Fruit fly (Drosophila melanogaster) whole organism, embryonic: Measurements from ENCODE around the gene Asator.

Source experiments
- Adf1 ChIP-seq: fragments of 200-800 bp; sonication (Bioruptor generic); IDR thresholded peaks from 2 replicates; pipeline ENCODE4 v1.3.6; 2022; ENCODE audit warnings: missing biosample characterization, missing genetic modification characterization
- B-H1 ChIP-seq: fragments of 200-800 bp; sonication (Bioruptor generic); IDR thresholded peaks from 3 replicates; pipeline ENCODE4 v1.3.6; 2022; ENCODE audit warnings: missing biosample characterization, missing genetic modification characterization
- B-H2 ChIP-seq: fragments of 200-800 bp; sonication (Bioruptor generic); optimal IDR thresholded peaks from 2 replicates; lab custom pipeline; 2018; ENCODE audit warnings: missing biosample characterization, mild to moderate bottlenecking, missing genetic modification characterization
- CG10267 ChIP-seq: fragments of 200-800 bp; sonication (Bioruptor generic); optimal IDR thresholded peaks from 2 replicates; lab custom pipeline; 2018; ENCODE audit warnings: missing biosample characterization, mild to moderate bottlenecking, missing genetic modification characterization, moderate library complexity
- CG10959 ChIP-seq: fragments of 200-800 bp; sonication (Bioruptor generic); IDR thresholded peaks from 2 replicates; pipeline ENCODE4 v1.3.6; 2022; ENCODE audit warnings: missing biosample characterization, missing genetic modification characterization
- CG11085 ChIP-seq: fragments of 200-800 bp; sonication (Bioruptor generic); IDR thresholded peaks from 2 replicates; pipeline ENCODE4 v1.3.6; 2022; ENCODE audit warnings: missing biosample characterization, missing genetic modification characterization
- CG12744 ChIP-seq: fragments of 200-800 bp; sonication (Bioruptor generic); optimal IDR thresholded peaks from 2 replicates; lab custom pipeline; 2016; ENCODE audit warnings: missing biosample characterization, missing genetic modification characterization
- CG13123 ChIP-seq: fragments of 200-800 bp; sonication (Bioruptor generic); optimal IDR thresholded peaks from 2 replicates; lab custom pipeline; 2016; ENCODE audit warnings: missing biosample characterization, missing genetic modification characterization
- CG14860 ChIP-seq: fragments of 200-800 bp; sonication (Bioruptor generic); IDR thresholded peaks from 3 replicates; pipeline ENCODE4 v1.3.6; 2022; ENCODE audit warnings: missing biosample characterization, missing genetic modification characterization; ENCODE audit not compliant: partially characterized antibody
- CG15073 ChIP-seq: fragments of 200-800 bp; sonication (Bioruptor generic); optimal IDR thresholded peaks from 2 replicates; lab custom pipeline; 2016; ENCODE audit warnings: missing biosample characterization, missing genetic modification characterization
- CG1647 ChIP-seq: fragments of 200-800 bp; sonication (Bioruptor generic); optimal IDR thresholded peaks from 3 replicates; lab custom pipeline; 2016; ENCODE audit warnings: missing biosample characterization, missing genetic modification characterization
- CG16813 ChIP-seq: fragments of 200-800 bp; sonication (Bioruptor generic); IDR thresholded peaks from 3 replicates; pipeline ENCODE4 v1.3.6; 2022; ENCODE audit warnings: missing biosample characterization, missing genetic modification characterization; ENCODE audit not compliant: partially characterized antibody
- CG18476 ChIP-seq: fragments of 200-800 bp; sonication (Bioruptor generic); optimal IDR thresholded peaks from 2 replicates; lab custom pipeline; 2016; ENCODE audit warnings: missing biosample characterization, mild to moderate bottlenecking, missing genetic modification characterization
- CG2678 ChIP-seq: fragments of 200-800 bp; sonication (Bioruptor generic); optimal IDR thresholded peaks from 3 replicates; lab custom pipeline; 2019; ENCODE audit warnings: missing biosample characterization, mild to moderate bottlenecking, missing genetic modification characterization, moderate library complexity
- CG32532 ChIP-seq: fragments of 200-800 bp; sonication (Bioruptor generic); IDR thresholded peaks from 2 replicates; pipeline ENCODE4 v1.3.6; 2022; ENCODE audit warnings: missing biosample characterization, missing genetic modification characterization
- CG43689 ChIP-seq: fragments of 200-800 bp; sonication (Bioruptor generic); IDR thresholded peaks from 2 replicates; pipeline ENCODE4 v1.3.6; 2022; ENCODE audit warnings: missing biosample characterization, missing genetic modification characterization
- CG6791 ChIP-seq: fragments of 200-800 bp; sonication (Bioruptor generic); IDR thresholded peaks from 3 replicates; pipeline ENCODE4 v1.3.6; 2022; ENCODE audit warnings: missing biosample characterization, missing genetic modification characterization; ENCODE audit not compliant: partially characterized antibody
- CG6854 ChIP-seq: fragments of 200-800 bp; sonication (Bioruptor generic); optimal IDR thresholded peaks from 3 replicates; lab custom pipeline; 2017; ENCODE audit warnings: missing biosample characterization, mild to moderate bottlenecking, missing genetic modification characterization
- CG7271 ChIP-seq: fragments of 200-800 bp; sonication (Bioruptor generic); optimal IDR thresholded peaks from 2 replicates; lab custom pipeline; 2018; ENCODE audit warnings: missing biosample characterization, mild to moderate bottlenecking, missing genetic modification characterization, moderate library complexity
- CG7556 ChIP-seq: fragments of 200-800 bp; sonication (Bioruptor generic); optimal IDR thresholded peaks from 2 replicates; lab custom pipeline; 2017; ENCODE audit warnings: missing biosample characterization, mild to moderate bottlenecking, missing genetic modification characterization
- CG7928 ChIP-seq: fragments of 200-800 bp; sonication (Bioruptor generic); optimal IDR thresholded peaks from 2 replicates; lab custom pipeline; 2017; ENCODE audit warnings: missing biosample characterization, mild to moderate bottlenecking, missing genetic modification characterization
- CG8765 ChIP-seq: fragments of 200-800 bp; sonication (Bioruptor generic); IDR thresholded peaks from 2 replicates; pipeline ENCODE4 v1.3.6; 2022; ENCODE audit warnings: missing biosample characterization, missing genetic modification characterization
- Eip74EF ChIP-seq, 2 experiments: fragments of 200-800 bp in 1 of 2; fragments of >200 bp in 1 of 2; sonication (Bioruptor generic) in 1 of 2; optimal IDR thresholded peaks; 2 replicates each; lab custom pipeline; 2017 to 2019; ENCODE audit warnings: missing biosample characterization in 2 of 2, missing genetic modification characterization in 2 of 2, mild to moderate bottlenecking in 1 of 2, moderate library complexity in 1 of 2
- Gsc ChIP-seq: fragments of 200-800 bp; sonication (Bioruptor generic); IDR thresholded peaks from 2 replicates; pipeline ENCODE4 v1.3.6; 2022; ENCODE audit warnings: missing biosample characterization, missing genetic modification characterization
- H15 ChIP-seq: fragments of 200-800 bp; sonication (Bioruptor generic); IDR thresholded peaks from 3 replicates; pipeline ENCODE4 v1.3.6; 2022; ENCODE audit warnings: missing biosample characterization, missing genetic modification characterization
- HLH4C ChIP-seq: fragments of 200-800 bp; sonication (Bioruptor generic); IDR thresholded peaks from 3 replicates; pipeline ENCODE4 v1.3.6; 2022; ENCODE audit warnings: missing biosample characterization, missing genetic modification characterization; ENCODE audit not compliant: partially characterized antibody
- Hr3 ChIP-seq: fragments of 200-800 bp; sonication (Bioruptor generic); optimal IDR thresholded peaks from 3 replicates; lab custom pipeline; 2016; ENCODE audit warnings: missing biosample characterization, missing genetic modification characterization
- Myb ChIP-seq: fragments of 200-800 bp; sonication (Bioruptor generic); optimal IDR thresholded peaks from 2 replicates; lab custom pipeline; 2016; ENCODE audit warnings: missing biosample characterization, missing genetic modification characterization
- NFAT ChIP-seq: fragments of 200-800 bp; sonication (Bioruptor generic); IDR thresholded peaks from 2 replicates; pipeline ENCODE4 v1.3.6; 2022; ENCODE audit warnings: missing biosample characterization, missing genetic modification characterization
- Pdp1 ChIP-seq, 2 experiments: fragments of 200-800 bp; sonication (Bioruptor generic); optimal IDR thresholded peaks; 3 replicates each; lab custom pipeline; 2016; ENCODE audit warnings: missing biosample characterization in 2 of 2, missing genetic modification characterization in 2 of 2, mild to moderate bottlenecking in 1 of 2, moderate library complexity in 1 of 2
- Taf1 ChIP-seq: fragments of 200-800 bp; sonication (Bioruptor generic); IDR thresholded peaks from 2 replicates; pipeline ENCODE4 v1.3.6; 2022; ENCODE audit warnings: missing biosample characterization, missing genetic modification characterization
- chinmo ChIP-seq: fragments of 200-800 bp; sonication (Bioruptor generic); IDR thresholded peaks from 4 replicates; pipeline ENCODE4 v1.3.6; 2022; ENCODE audit warnings: missing biosample characterization, missing genetic modification characterization; ENCODE audit not compliant: partially characterized antibody
- crp ChIP-seq, 2 experiments: fragments of 200-800 bp; sonication (Bioruptor generic); optimal IDR thresholded peaks; 2 replicates in 1 of 2; 3 replicates in 1 of 2; lab custom pipeline; 2017; ENCODE audit warnings: missing biosample characterization in 2 of 2, missing genetic modification characterization in 2 of 2, mild to moderate bottlenecking in 1 of 2, moderate library complexity in 1 of 2
- dysf ChIP-seq: fragments of 200-800 bp; sonication (Bioruptor generic); IDR thresholded peaks from 3 replicates; pipeline ENCODE4 v1.3.6; 2022; ENCODE audit warnings: missing biosample characterization, missing genetic modification characterization
- exex ChIP-seq: fragments of 200-800 bp; sonication (Bioruptor generic); optimal IDR thresholded peaks from 4 replicates; lab custom pipeline; 2018; ENCODE audit warnings: missing biosample characterization, mild to moderate bottlenecking, missing genetic modification characterization, moderate library complexity
- fd96Cb ChIP-seq: fragments of 200-800 bp; sonication (Bioruptor generic); optimal IDR thresholded peaks from 2 replicates; lab custom pipeline; 2018; ENCODE audit warnings: missing biosample characterization, mild to moderate bottlenecking, missing genetic modification characterization, moderate library complexity
- hkb ChIP-seq, 2 experiments: fragments of 200-800 bp in 1 of 2; fragments of >200 bp in 1 of 2; sonication (Bioruptor generic) in 1 of 2; IDR thresholded peaks in 1 of 2; optimal IDR thresholded peaks in 1 of 2; 2 replicates each; pipeline versions ENCODE4 v1.3.6 to Lab custom; 2017 to 2022; ENCODE audit warnings: missing biosample characterization in 1 of 2, missing genetic modification characterization in 1 of 2
- hth ChIP-seq: fragments of >200 bp; optimal IDR thresholded peaks from 2 replicates; lab custom pipeline; 2017; ENCODE audit warnings: inconsistent platforms
- knrl ChIP-seq: fragments of 200-800 bp; sonication (Bioruptor generic); IDR thresholded peaks from 3 replicates; pipeline ENCODE4 v1.3.6; 2022; ENCODE audit warnings: missing biosample characterization, missing genetic modification characterization; ENCODE audit not compliant: partially characterized antibody
- lola ChIP-seq, 3 experiments: fragments of >200 bp in 2 of 3; fragments of 200-800 bp in 1 of 3; sonication (Bioruptor generic) in 1 of 3; optimal IDR thresholded peaks; 2 replicates each; lab custom pipeline; 2017 to 2019; ENCODE audit warnings: missing biosample characterization in 3 of 3, missing genetic modification characterization in 3 of 3, mild to moderate bottlenecking in 1 of 3, moderate library complexity in 1 of 3
- luna ChIP-seq: fragments of 200-800 bp; sonication (Bioruptor generic); optimal IDR thresholded peaks from 2 replicates; lab custom pipeline; 2016; ENCODE audit warnings: missing biosample characterization, missing genetic modification characterization
- nerfin-1 ChIP-seq: fragments of 200-800 bp; sonication (Bioruptor generic); optimal IDR thresholded peaks from 3 replicates; lab custom pipeline; 2019; ENCODE audit warnings: missing biosample characterization, mild to moderate bottlenecking, missing genetic modification characterization, moderate library complexity
- nerfin-2 ChIP-seq: fragments of 200-800 bp; sonication (Bioruptor generic); IDR thresholded peaks from 2 replicates; pipeline ENCODE4 v1.3.6; 2022; ENCODE audit warnings: missing biosample characterization, missing genetic modification characterization; ENCODE audit not compliant: partially characterized antibody
- pros ChIP-seq: fragments of 200-800 bp; sonication (Bioruptor generic); optimal IDR thresholded peaks from 3 replicates; lab custom pipeline; 2019; ENCODE audit warnings: missing biosample characterization, mild to moderate bottlenecking, missing genetic modification characterization, moderate library complexity
- salm ChIP-seq: fragments of 200-800 bp; sonication (Bioruptor generic); optimal IDR thresholded peaks from 2 replicates; lab custom pipeline; 2018; ENCODE audit warnings: missing biosample characterization, mild to moderate bottlenecking, missing genetic modification characterization
- sc ChIP-seq, 3 experiments: fragments of >200 bp in 2 of 3; fragments of 200-800 bp in 1 of 3; sonication (Bioruptor generic) in 1 of 3; optimal IDR thresholded peaks; 2 replicates in 2 of 3; 3 replicates in 1 of 3; lab custom pipeline; 2017; ENCODE audit warnings: mild to moderate bottlenecking in 1 of 3, missing biosample characterization in 1 of 3, missing genetic modification characterization in 1 of 3, missing genetic modification reagents in 1 of 3

The Asator gene

dm6 chr4:424630-425327 is 64.0 kb downstream of the Asator start (continued):
- TF ChIP-seq hkb (optimal IDR thresholded peaks at IDR 0.05; lab: Kevin White, UChicago) (no peak), hkb (GFP tag; IDR thresholded peaks at IDR 0.05; lab: Robert Waterston, UW) (peak; percentile 85), HLH4C (GFP tag; lab: Robert Waterston, UW) (no peak), Eip74EF (GFP tag; optimal IDR thresholded peaks at IDR 0.05; lab: Kevin White, UChicago) (no peak), exex (tag; lab: Kevin White, UChicago) (no peak), lola (GFP tag; optimal IDR thresholded peaks at IDR 0.05; lab: Kevin White, UChicago) (peak in 1 of 3 experiments; percentile 63), CG13123 (peak; percentile 77), CG18476 (GFP tag; lab: Kevin White, UChicago) (peak; percentile 90), Gsc (GFP tag; lab: Robert Waterston, UW) (no peak), CG7271 (tag; lab: Kevin White, UChicago) (peak; percentile 84), CG6854 (GFP tag; lab: Kevin White, UChicago) (peak; percentile 91), CG2678 (tag; lab: Kevin White, UChicago) (no peak), CG10267 (tag; lab: Kevin White, UChicago) (peak; percentile 83), Adf1 (GFP tag; lab: Robert Waterston, UW) (peak; percentile 63), CG6791 (GFP tag; lab: Robert Waterston, UW) (no peak), CG7556 (peak; percentile 61), dysf (GFP tag; lab: Robert Waterston, UW) (peak; percentile 91), CG8765 (GFP tag; lab: Robert Waterston, UW) (no peak), fd96Cb (peak; percentile 87), sc (optimal IDR thresholded peaks at IDR 0.05; lab: Kevin White, UChicago) (no peak), sc (GFP tag; optimal IDR thresholded peaks at IDR 0.05; lab: Kevin White, UChicago) (peak; percentile 90), NFAT (GFP tag; lab: Robert Waterston, UW) (no peak; the same call in 1 of the 2 replicates), B-H1 (GFP tag; lab: Robert Waterston, UW) (peak; percentile 83), knrl (GFP tag; lab: Robert Waterston, UW) (no peak), nerfin-1 (no peak), CG43689 (no peak; the same call in 1 of the 2 replicates), crp (GFP tag; optimal IDR thresholded peaks at IDR 0.05; lab: Kevin White, UChicago) (peak in 1 of 2 experiments; percentile 50), CG10959 (GFP tag; lab: Robert Waterston, UW) (no peak; the same call in 1 of the 2 replicates), CG16813 (GFP tag; lab: Robert Waterston, UW) (peak; percentile 68; the same call in 2 of the 3 replicates), CG12744 (GFP tag; lab: Kevin White, UChicago) (peak; percentile 89), hth (lab: Kevin White, UChicago) (no peak), Myb (GFP tag; lab: Kevin White, UChicago) (peak; percentile 82), CG14860 (GFP tag; lab: Robert Waterston, UW) (no peak; the same call in 2 of the 3 replicates), CG1647 (GFP tag; lab: Kevin White, UChicago) (peak; percentile 90), salm (tag; lab: Kevin White, UChicago) (peak; percentile 69), Pdp1 (GFP tag; optimal IDR thresholded peaks at IDR 0.05; lab: Kevin White, UChicago) (peak; percentile 93 to 95), pros (GFP tag; lab: Kevin White, UChicago) (no peak), B-H2 (GFP tag; lab: Kevin White, UChicago) (peak; percentile 94), Hr3 (GFP tag; lab: Kevin White, UChicago) (peak; percentile 92), H15 (GFP tag; lab: Robert Waterston, UW) (peak; percentile 90; the same call in 2 of the 3 replicates), CG32532 (peak; percentile 97), chinmo (no peak), CG11085 (GFP tag; lab: Robert Waterston, UW) (no peak; the same call in 1 of the 2 replicates), nerfin-2 (no peak), CG15073 (peak; percentile 60), CG7928 (GFP tag; lab: Kevin White, UChicago) (peak; percentile 67), luna (peak; percentile 91), Taf1 (GFP tag; lab: Robert Waterston, UW) (0 out of 2 replicates have a peak, but pooled peaks have one; percentile 56)
